Fruit fly (Drosophila melanogaster) whole organism, pupa: ENCODE measurements around the gene THADA.

Experiments used
- CG34367 ChIP-seq: fragments of 200-800 bp; sonication (Bioruptor generic); optimal IDR thresholded peaks from 2 replicates; lab custom pipeline; 2018; ENCODE audit warnings: missing biosample characterization, mild to moderate bottlenecking, missing genetic modification characterization
- CG8159 ChIP-seq: fragments of 200-800 bp; sonication (Bioruptor generic); optimal IDR thresholded peaks from 3 replicates; lab custom pipeline; 2018; ENCODE audit warnings: missing biosample characterization, mild to moderate bottlenecking, missing genetic modification characterization, moderate library complexity
- CG9948 ChIP-seq: fragments of 200-800 bp; sonication (Bioruptor generic); optimal IDR thresholded peaks from 2 replicates; lab custom pipeline; 2018; ENCODE audit warnings: missing biosample characterization, mild to moderate bottlenecking, missing genetic modification characterization, moderate library complexity
- EcR ChIP-seq: fragments of 200-800 bp; sonication (Bioruptor generic); optimal IDR thresholded peaks from 3 replicates; lab custom pipeline; 2019; ENCODE audit warnings: missing biosample characterization, missing genetic modification characterization, mild to moderate bottlenecking, moderate library complexity, missing genetic modification reagents

- TF ChIP-seq EcR (GFP tag; lab: Kevin White, UChicago) (peak; percentile 2), CG8159 (tag; lab: Kevin White, UChicago) (no peak), CG34367 (tag; lab: Kevin White, UChicago) (no peak), CG9948 (tag; lab: Kevin White, UChicago) (no peak)
These were observed 32.7 kb upstream of the THADA start for dm6 chrX:19897991-19898473.
